Fruit fly (Drosophila melanogaster) whole organism, embryonic: ENCODE results near the gene Pka-C3.

Experiments
- B-H2 ChIP-seq: fragments of 200-800 bp; sonication (Bioruptor generic); optimal IDR thresholded peaks from 2 replicates; lab custom pipeline; 2018; ENCODE audit warnings: missing biosample characterization, mild to moderate bottlenecking, missing genetic modification characterization
- CG11456 ChIP-seq: fragments of 200-800 bp; sonication (Bioruptor generic); IDR thresholded peaks from 3 replicates; pipeline ENCODE4 v1.3.6; 2022; ENCODE audit warnings: missing biosample characterization, missing genetic modification characterization
- CG11560 ChIP-seq: fragments of 200-800 bp; sonication (Bioruptor generic); IDR thresholded peaks from 3 replicates; pipeline ENCODE4 v1.3.6; 2022; ENCODE audit warnings: missing biosample characterization, missing genetic modification characterization
- CG12391 ChIP-seq: fragments of 200-800 bp; sonication (Bioruptor generic); optimal IDR thresholded peaks from 3 replicates; lab custom pipeline; 2018; ENCODE audit warnings: missing biosample characterization, mild to moderate bottlenecking, missing genetic modification characterization, moderate library complexity
- CG12659 ChIP-seq: fragments of 200-800 bp; sonication (Bioruptor generic); optimal IDR thresholded peaks from 3 replicates; lab custom pipeline; 2017; ENCODE audit warnings: mild to moderate bottlenecking, missing biosample characterization, missing genetic modification reagents, missing genetic modification characterization
- CG13296 ChIP-seq: fragments of 200-800 bp; sonication (Bioruptor generic); optimal IDR thresholded peaks from 3 replicates; lab custom pipeline; 2018; ENCODE audit warnings: missing biosample characterization, mild to moderate bottlenecking, missing genetic modification characterization
- CG13894 ChIP-seq: fragments of 200-800 bp; sonication (Bioruptor generic); optimal IDR thresholded peaks from 3 replicates; lab custom pipeline; 2018; ENCODE audit warnings: missing biosample characterization, mild to moderate bottlenecking, missing genetic modification characterization, moderate library complexity
- CG14014 ChIP-seq: fragments of 200-800 bp; sonication (Bioruptor generic); IDR thresholded peaks from 2 replicates; pipeline ENCODE4 v1.3.6; 2022; ENCODE audit warnings: missing biosample characterization, missing genetic modification characterization
- CG17328 ChIP-seq: fragments of 200-800 bp; sonication (Bioruptor generic); IDR thresholded peaks from 2 replicates; pipeline ENCODE4 v1.3.6; 2022; ENCODE audit warnings: missing biosample characterization, missing genetic modification characterization
- CG17385 ChIP-seq: fragments of 200-800 bp; sonication (Bioruptor generic); optimal IDR thresholded peaks from 3 replicates; lab custom pipeline; 2018; ENCODE audit warnings: missing biosample characterization, mild to moderate bottlenecking, missing genetic modification characterization
- CG2120 ChIP-seq: fragments of 200-800 bp; sonication (Bioruptor generic); optimal IDR thresholded peaks from 3 replicates; lab custom pipeline; 2016; ENCODE audit warnings: missing biosample characterization, missing genetic modification characterization
- CG2875 ChIP-seq: fragments of 200-800 bp; sonication (Bioruptor generic); optimal IDR thresholded peaks from 2 replicates; lab custom pipeline; 2017; ENCODE audit warnings: missing biosample characterization, mild to moderate bottlenecking, missing genetic modification characterization, missing genetic modification reagents
- CG31365 ChIP-seq: fragments of 200-800 bp; sonication (Bioruptor generic); optimal IDR thresholded peaks from 2 replicates; lab custom pipeline; 2018; ENCODE audit warnings: missing biosample characterization, mild to moderate bottlenecking, missing genetic modification characterization
- CG31388 ChIP-seq: fragments of 200-800 bp; sonication (Bioruptor generic); optimal IDR thresholded peaks from 2 replicates; lab custom pipeline; 2016; ENCODE audit warnings: missing biosample characterization, missing genetic modification characterization
- CG32532 ChIP-seq: fragments of 200-800 bp; sonication (Bioruptor generic); IDR thresholded peaks from 2 replicates; pipeline ENCODE4 v1.3.6; 2022; ENCODE audit warnings: missing biosample characterization, missing genetic modification characterization
- CG3281 ChIP-seq: fragments of 200-800 bp; sonication (Bioruptor generic); optimal IDR thresholded peaks from 3 replicates; lab custom pipeline; 2017; ENCODE audit warnings: missing biosample characterization, mild to moderate bottlenecking, missing genetic modification characterization
- CG34376 ChIP-seq: fragments of 200-800 bp; sonication (Bioruptor generic); optimal IDR thresholded peaks from 2 replicates; lab custom pipeline; 2018; ENCODE audit warnings: missing biosample characterization, mild to moderate bottlenecking, missing genetic modification characterization
- CG3726 ChIP-seq: fragments of 200-800 bp; sonication (Bioruptor generic); IDR thresholded peaks from 3 replicates; pipeline ENCODE4, ENCODE4 v1.3.6; 2022; ENCODE audit warnings: missing biosample characterization, missing genetic modification characterization
- CG3847 ChIP-seq: fragments of 200-800 bp; sonication (Bioruptor generic); IDR thresholded peaks from 2 replicates; pipeline ENCODE4 v1.3.6; 2022; ENCODE audit warnings: missing biosample characterization, missing genetic modification characterization
- CG7839 ChIP-seq: fragments of 200-800 bp; sonication (Bioruptor generic); optimal IDR thresholded peaks from 3 replicates; lab custom pipeline; 2018; ENCODE audit warnings: missing biosample characterization, mild to moderate bottlenecking, missing genetic modification characterization, moderate library complexity
- CG8359 ChIP-seq: fragments of 200-800 bp; sonication (Bioruptor generic); optimal IDR thresholded peaks from 2 replicates; lab custom pipeline; 2017; ENCODE audit warnings: missing biosample characterization, mild to moderate bottlenecking, missing genetic modification characterization, borderline replicate concordance
- CG8388 ChIP-seq: fragments of 200-800 bp; sonication (Bioruptor generic); optimal IDR thresholded peaks from 2 replicates; lab custom pipeline; 2019; ENCODE audit warnings: missing biosample characterization, mild to moderate bottlenecking, missing genetic modification characterization, moderate library complexity
- CG9932 ChIP-seq: fragments of 200-800 bp; sonication (Bioruptor generic); IDR thresholded peaks from 2 replicates; pipeline ENCODE4 v1.3.6; 2022; ENCODE audit warnings: missing biosample characterization, missing genetic modification characterization
- CrebB ChIP-seq: fragments of 200-800 bp; sonication (Bioruptor generic); optimal IDR thresholded peaks from 3 replicates; lab custom pipeline; 2018; ENCODE audit warnings: missing biosample characterization, mild to moderate bottlenecking, missing genetic modification characterization
- Dek ChIP-seq: fragments of 200-800 bp; sonication (Bioruptor generic); optimal IDR thresholded peaks from 3 replicates; lab custom pipeline; 2019; ENCODE audit warnings: missing biosample characterization, mild to moderate bottlenecking, missing genetic modification characterization, moderate library complexity
- Dip2 ChIP-seq: fragments of 200-800 bp; sonication (Bioruptor generic); IDR thresholded peaks from 2 replicates; pipeline ENCODE4 v1.3.6; 2022; ENCODE audit warnings: missing biosample characterization, missing genetic modification characterization
- E2f2 ChIP-seq: fragments of 200-800 bp; sonication (Bioruptor generic); IDR thresholded peaks from 2 replicates; pipeline ENCODE4 v1.3.6; 2022; ENCODE audit warnings: missing biosample characterization, missing genetic modification characterization
- HmgZ ChIP-seq: fragments of 200-800 bp; sonication (Bioruptor generic); optimal IDR thresholded peaks from 2 replicates; lab custom pipeline; 2018; ENCODE audit warnings: missing biosample characterization, mild to moderate bottlenecking, missing genetic modification characterization
- Hmr ChIP-seq: fragments of 200-800 bp; sonication (Bioruptor generic); optimal IDR thresholded peaks from 3 replicates; lab custom pipeline; 2017; ENCODE audit warnings: mild to moderate bottlenecking, missing biosample characterization, missing genetic modification reagents, missing genetic modification characterization
- Hr51 ChIP-seq, 2 experiments: fragments of 200-800 bp; sonication (Bioruptor generic); optimal IDR thresholded peaks; 2 replicates in 1 of 2; 3 replicates in 1 of 2; lab custom pipeline; 2016 to 2018; ENCODE audit warnings: missing biosample characterization in 2 of 2, missing genetic modification characterization in 2 of 2, mild to moderate bottlenecking in 1 of 2, moderate library complexity in 1 of 2
- Meics ChIP-seq: fragments of 200-800 bp; sonication (Bioruptor generic); optimal IDR thresholded peaks from 2 replicates; lab custom pipeline; 2017; ENCODE audit warnings: missing biosample characterization, mild to moderate bottlenecking, missing genetic modification characterization
- Oli ChIP-seq: fragments of 200-800 bp; sonication (Bioruptor generic); optimal IDR thresholded peaks from 2 replicates; lab custom pipeline; 2018; ENCODE audit warnings: missing biosample characterization, mild to moderate bottlenecking, missing genetic modification characterization, moderate library complexity
- Ptx1 ChIP-seq: fragments of 200-800 bp; sonication (Bioruptor generic); IDR thresholded peaks from 2 replicates; pipeline ENCODE4 v1.3.6; 2022; ENCODE audit warnings: missing biosample characterization, missing genetic modification characterization
- Scr ChIP-seq: fragments of 200-800 bp; sonication (Bioruptor generic); IDR thresholded peaks from 2 replicates; pipeline ENCODE4 v1.3.6; 2022; ENCODE audit warnings: missing biosample characterization, missing genetic modification characterization; ENCODE audit not compliant: partially characterized antibody
- Taf1 ChIP-seq: fragments of 200-800 bp; sonication (Bioruptor generic); IDR thresholded peaks from 2 replicates; pipeline ENCODE4 v1.3.6; 2022; ENCODE audit warnings: missing biosample characterization, missing genetic modification characterization
- ara ChIP-seq: fragments of 200-800 bp; sonication (Bioruptor generic); IDR thresholded peaks from 2 replicates; pipeline ENCODE4 v1.3.6; 2022; ENCODE audit warnings: missing biosample characterization, missing genetic modification characterization
- cg ChIP-seq: fragments of 200-800 bp; sonication (Bioruptor generic); optimal IDR thresholded peaks from 3 replicates; lab custom pipeline; 2019; ENCODE audit warnings: missing biosample characterization, mild to moderate bottlenecking, missing genetic modification characterization, moderate library complexity
- chn ChIP-seq: fragments of 200-800 bp; sonication (Bioruptor generic); optimal IDR thresholded peaks from 2 replicates; lab custom pipeline; 2016; ENCODE audit warnings: missing biosample characterization, missing genetic modification characterization
- crp ChIP-seq, 2 experiments: fragments of 200-800 bp; sonication (Bioruptor generic); optimal IDR thresholded peaks; 2 replicates in 1 of 2; 3 replicates in 1 of 2; lab custom pipeline; 2017; ENCODE audit warnings: missing biosample characterization in 2 of 2, missing genetic modification characterization in 2 of 2, mild to moderate bottlenecking in 1 of 2, moderate library complexity in 1 of 2
- danr ChIP-seq: fragments of 200-800 bp; sonication (Bioruptor generic); IDR thresholded peaks from 2 replicates; pipeline ENCODE4 v1.3.6; 2022; ENCODE audit warnings: missing biosample characterization, missing genetic modification characterization
- ems ChIP-seq: fragments of 200-800 bp; sonication (Bioruptor generic); optimal IDR thresholded peaks from 3 replicates; lab custom pipeline; 2016; ENCODE audit warnings: missing biosample characterization, missing genetic modification characterization
- exex ChIP-seq: fragments of 200-800 bp; sonication (Bioruptor generic); optimal IDR thresholded peaks from 4 replicates; lab custom pipeline; 2018; ENCODE audit warnings: missing biosample characterization, mild to moderate bottlenecking, missing genetic modification characterization, moderate library complexity
- fd64A ChIP-seq: fragments of 200-800 bp; sonication (Bioruptor generic); optimal IDR thresholded peaks from 3 replicates; lab custom pipeline; 2018; ENCODE audit warnings: missing biosample characterization, mild to moderate bottlenecking, missing genetic modification characterization
- gce ChIP-seq: fragments of 200-800 bp; sonication (Bioruptor generic); IDR thresholded peaks from 3 replicates; pipeline ENCODE4 v1.3.6; 2022; ENCODE audit warnings: missing biosample characterization, missing genetic modification characterization
- hbn ChIP-seq: fragments of 200-800 bp; sonication (Bioruptor generic); IDR thresholded peaks from 2 replicates; pipeline ENCODE4 v1.3.6; 2022; ENCODE audit warnings: missing biosample characterization, missing genetic modification characterization; ENCODE audit not compliant: partially characterized antibody
- ind ChIP-seq: fragments of 200-800 bp; sonication (Bioruptor generic); optimal IDR thresholded peaks from 3 replicates; lab custom pipeline; 2016; ENCODE audit warnings: missing biosample characterization, missing genetic modification characterization
- oc ChIP-seq: fragments of 200-800 bp; sonication (Bioruptor generic); optimal IDR thresholded peaks from 2 replicates; lab custom pipeline; 2018; ENCODE audit warnings: missing biosample characterization, mild to moderate bottlenecking, missing genetic modification characterization, moderate library complexity
- p53 ChIP-seq: fragments of 200-800 bp; sonication (Bioruptor generic); optimal IDR thresholded peaks from 2 replicates; lab custom pipeline; 2016; ENCODE audit warnings: missing biosample characterization, missing genetic modification characterization
- ranshi ChIP-seq: fragments of 200-800 bp; sonication (Bioruptor generic); IDR thresholded peaks from 2 replicates; pipeline ENCODE4 v1.3.6; 2022; ENCODE audit warnings: missing biosample characterization, missing genetic modification characterization
- trh ChIP-seq: fragments of 200-800 bp; sonication (Bioruptor generic); optimal IDR thresholded peaks from 2 replicates; lab custom pipeline; 2016; ENCODE audit warnings: missing biosample characterization, missing genetic modification characterization

The Pka-C3 gene

dm6 chr3L:15954784-15955427 is at the start of gene Pka-C3, which contains the start of gene GXIVsPLA2 (continued):
- TF ChIP-seq CG13296 (no peak), danr (GFP tag; lab: Robert Waterston, UW) (no peak), CG13894 (no peak), CG12391 (tag; lab: Kevin White, UChicago) (peak; percentile 39), Taf1 (GFP tag; lab: Robert Waterston, UW) (no peak), CG2875 (GFP tag; lab: Kevin White, UChicago) (no peak), CG8388 (GFP tag; lab: Kevin White, UChicago) (peak; percentile 0), CG11456 (no peak), CG7839 (tag; lab: Kevin White, UChicago) (peak; percentile 18), CG3726 (GFP tag; lab: Robert Waterston, UW) (no peak), CG9932 (GFP tag; lab: Robert Waterston, UW) (no peak), HmgZ (tag; lab: Kevin White, UChicago) (peak; percentile 16), CG2120 (no peak), crp (GFP tag; optimal IDR thresholded peaks at IDR 0.05; lab: Kevin White, UChicago) (no peak), Oli (tag; lab: Kevin White, UChicago) (no peak), trh (no peak), exex (no peak), cg (GFP tag; lab: Kevin White, UChicago) (peak; percentile 62), fd64A (GFP tag; lab: Kevin White, UChicago) (no peak), CG31365 (no peak), oc (tag; lab: Kevin White, UChicago) (no peak), hbn (GFP tag; lab: Robert Waterston, UW) (no peak), gce (GFP tag; lab: Robert Waterston, UW) (no peak), CG11560 (no peak), CG31388 (GFP tag; lab: Kevin White, UChicago) (no peak), ara (GFP tag; lab: Robert Waterston, UW) (no peak), CG3281 (GFP tag; lab: Kevin White, UChicago) (no peak), chn (GFP tag; lab: Kevin White, UChicago) (no peak), CG14014 (GFP tag; lab: Robert Waterston, UW) (no peak), CG17328 (GFP tag; lab: Robert Waterston, UW) (no peak), Dek (peak; percentile 25), ind (GFP tag; lab: Kevin White, UChicago) (no peak), B-H2 (no peak), ranshi (GFP tag; lab: Robert Waterston, UW) (no peak), Meics (GFP tag; lab: Kevin White, UChicago) (peak; percentile 5), CrebB (tag; lab: Kevin White, UChicago) (no peak), CG12659 (GFP tag; lab: Kevin White, UChicago) (peak; percentile 30), CG17385 (no peak), ems (GFP tag; lab: Kevin White, UChicago) (no peak), CG32532 (GFP tag; lab: Robert Waterston, UW) (no peak), Hmr (GFP tag; lab: Kevin White, UChicago) (peak; percentile 37), p53 (GFP tag; lab: Kevin White, UChicago) (no peak), Ptx1 (GFP tag; lab: Robert Waterston, UW) (no peak), Dip2 (peak; percentile 95), Scr (0 out of 2 replicates have a peak, but pooled peaks have one; percentile 34), CG34376 (GFP tag; lab: Kevin White, UChicago) (no peak), CG3847 (GFP tag; lab: Robert Waterston, UW) (0 out of 2 replicates have a peak, but pooled peaks have one; percentile 10), Hr51 (GFP tag; optimal IDR thresholded peaks at IDR 0.05; lab: Kevin White, UChicago) (no peak), E2f2 (GFP tag; lab: Robert Waterston, UW) (peak; percentile 91), CG8359 (GFP tag; lab: Kevin White, UChicago) (no peak)
